Worm (Caenorhabditis elegans) whole organism, L2 larva: Measurements from ENCODE around the gene str-188.

ENCODE experiments used
- C34F6.9 ChIP-seq: fragments of 150-350 bp; optimal IDR thresholded peaks from 2 replicates; lab custom pipeline; 2014; ENCODE audit warnings: missing biosample characterization, missing genetic modification characterization
- F13H6.1 ChIP-seq: sonication (generic microtip); optimal IDR thresholded peaks from 2 replicates; lab custom pipeline; 2016; ENCODE audit warnings: missing genetic modification characterization, missing compliant biosample characterization
- R02D3.7 ChIP-seq: fragments of 150-350 bp; optimal IDR thresholded peaks from 2 replicates; lab custom pipeline; 2014; ENCODE audit warnings: missing biosample characterization, missing genetic modification characterization
- Y55F3AM.14 ChIP-seq: fragments of 200-800 bp; sonication (Bioruptor generic); optimal IDR thresholded peaks from 2 replicates; lab custom pipeline; 2018; ENCODE audit warnings: mild to moderate bottlenecking, missing genetic modification characterization, missing compliant biosample characterization
- alr-1 ChIP-seq: fragments of 150-350 bp; optimal IDR thresholded peaks from 2 replicates; lab custom pipeline; 2014; ENCODE audit warnings: missing biosample characterization, missing genetic modification characterization
- aly-2 ChIP-seq: fragments of 150-350 bp; optimal IDR thresholded peaks from 2 replicates; lab custom pipeline; 2014; ENCODE audit warnings: missing biosample characterization, missing genetic modification characterization
- ama-1 ChIP-seq: fragments of 150-350 bp; optimal IDR thresholded peaks from 2 replicates; lab custom pipeline; 2018; ENCODE audit warnings: inconsistent platforms
- blmp-1 ChIP-seq: sonication (generic microtip); optimal IDR thresholded peaks from 2 replicates; lab custom pipeline; 2017; ENCODE audit warnings: missing genetic modification characterization, mild to moderate bottlenecking, missing compliant biosample characterization, antibody characterized with exemption, moderate library complexity; ENCODE audit not compliant: insufficient read depth
- ceh-82 ChIP-seq: fragments of 150-350 bp; optimal IDR thresholded peaks from 2 replicates; lab custom pipeline; 2014; ENCODE audit warnings: missing biosample characterization, missing genetic modification characterization
- crh-2 ChIP-seq: sonication (generic microtip); optimal IDR thresholded peaks from 2 replicates; lab custom pipeline; 2017; ENCODE audit warnings: missing biosample characterization, missing genetic modification characterization
- egl-27 ChIP-seq: sonication (generic microtip); optimal IDR thresholded peaks from 3 replicates; lab custom pipeline; 2017; ENCODE audit warnings: missing biosample characterization, missing genetic modification reagents, missing genetic modification characterization
- elt-1 ChIP-seq: fragments of 150-350 bp; optimal IDR thresholded peaks from 2 replicates; lab custom pipeline; 2014; ENCODE audit warnings: missing biosample characterization, missing genetic modification characterization
- elt-3 ChIP-seq: sonication (generic microtip); optimal IDR thresholded peaks from 2 replicates; lab custom pipeline; 2017; ENCODE audit warnings: missing biosample characterization, missing genetic modification characterization
- fos-1 ChIP-seq: fragments of 150-350 bp; optimal IDR thresholded peaks from 2 replicates; lab custom pipeline; 2014; ENCODE audit warnings: missing biosample characterization, missing genetic modification characterization
- gmeb-1 ChIP-seq: fragments of 150-350 bp; optimal IDR thresholded peaks from 2 replicates; lab custom pipeline; 2014; ENCODE audit warnings: missing biosample characterization, missing genetic modification characterization
- lin-11 ChIP-seq: fragments of 150-350 bp; sonication (generic microtip); optimal IDR thresholded peaks from 2 replicates; lab custom pipeline; 2014; ENCODE audit warnings: missing biosample characterization, missing genetic modification characterization, inconsistent platforms, mixed read lengths
- lin-13 ChIP-seq: fragments of 150-350 bp; optimal IDR thresholded peaks from 2 replicates; lab custom pipeline; 2014; ENCODE audit warnings: missing biosample characterization, missing genetic modification reagents, missing genetic modification characterization
- lin-39 ChIP-seq: fragments of 150-350 bp; optimal IDR thresholded peaks from 2 replicates; lab custom pipeline; 2014; ENCODE audit warnings: missing biosample characterization, missing genetic modification reagents, missing genetic modification characterization
- lsy-2 ChIP-seq, 2 experiments: fragments of 150-350 bp in 1 of 2; sonication (generic microtip) in 1 of 2; optimal IDR thresholded peaks; 2 replicates each; lab custom pipeline; 2014 to 2017; ENCODE audit warnings: missing biosample characterization in 2 of 2, missing genetic modification characterization in 2 of 2
- mab-5 ChIP-seq: fragments of 150-350 bp; optimal IDR thresholded peaks from 2 replicates; lab custom pipeline; 2014; ENCODE audit warnings: missing biosample characterization, missing genetic modification characterization
- mbf-1 ChIP-seq: sonication (generic microtip); optimal IDR thresholded peaks from 2 replicates; lab custom pipeline; 2017; ENCODE audit warnings: missing biosample characterization, missing genetic modification characterization
- mdl-1 ChIP-seq, 2 experiments: fragments of 150-350 bp in 1 of 2; sonication (generic microtip) in 1 of 2; optimal IDR thresholded peaks; 2 replicates each; lab custom pipeline; 2017; ENCODE audit warnings: missing biosample characterization in 2 of 2, missing genetic modification characterization in 2 of 2
- nhr-11 ChIP-seq: fragments of 150-350 bp; optimal IDR thresholded peaks from 2 replicates; lab custom pipeline; 2014; ENCODE audit warnings: missing biosample characterization, missing genetic modification characterization
- nhr-12 ChIP-seq: fragments of 150-350 bp; optimal IDR thresholded peaks from 2 replicates; lab custom pipeline; 2014; ENCODE audit warnings: missing biosample characterization, missing genetic modification characterization
- nhr-129 ChIP-seq: fragments of 150-350 bp; optimal IDR thresholded peaks from 2 replicates; lab custom pipeline; 2014; ENCODE audit warnings: missing biosample characterization, missing genetic modification characterization
- nhr-21 ChIP-seq: fragments of 150-350 bp; optimal IDR thresholded peaks from 2 replicates; lab custom pipeline; 2014; ENCODE audit warnings: missing biosample characterization, missing genetic modification characterization
- nhr-23 ChIP-seq: fragments of 150-350 bp; optimal IDR thresholded peaks from 2 replicates; lab custom pipeline; 2014; ENCODE audit warnings: missing biosample characterization, missing genetic modification reagents, missing genetic modification characterization
- nhr-25 ChIP-seq: fragments of 150-350 bp; sonication (generic microtip); optimal IDR thresholded peaks from 3 replicates; lab custom pipeline; 2014; ENCODE audit warnings: missing biosample characterization, missing genetic modification characterization
- nhr-6 ChIP-seq: fragments of 150-350 bp; optimal IDR thresholded peaks from 2 replicates; lab custom pipeline; 2014; ENCODE audit warnings: missing biosample characterization, missing genetic modification characterization
- nhr-77 ChIP-seq: fragments of 150-350 bp; optimal IDR thresholded peaks from 2 replicates; lab custom pipeline; 2014; ENCODE audit warnings: missing biosample characterization, missing genetic modification characterization
- sem-4 ChIP-seq: fragments of 150-350 bp; optimal IDR thresholded peaks from 2 replicates; lab custom pipeline; 2014; ENCODE audit warnings: missing biosample characterization, missing genetic modification reagents, missing genetic modification characterization
- skn-1 ChIP-seq: sonication (generic microtip); optimal IDR thresholded peaks from 2 replicates; lab custom pipeline; 2017; ENCODE audit warnings: missing biosample characterization, missing genetic modification characterization
- sma-3 ChIP-seq: sonication (generic microtip); optimal IDR thresholded peaks from 2 replicates; lab custom pipeline; 2016; ENCODE audit warnings: missing genetic modification reagents, missing genetic modification characterization, missing compliant biosample characterization
- sma-9 ChIP-seq, 2 experiments: fragments of 150-350 bp in 1 of 2; sonication (generic microtip) in 1 of 2; optimal IDR thresholded peaks; 2 replicates each; lab custom pipeline; 2014 to 2016; ENCODE audit warnings: missing genetic modification characterization in 2 of 2, mild to moderate bottlenecking in 1 of 2, missing biosample characterization in 1 of 2, missing compliant biosample characterization in 1 of 2, missing genetic modification reagents in 1 of 2, moderate library complexity in 1 of 2
- unc-39 ChIP-seq: fragments of 150-350 bp; optimal IDR thresholded peaks from 2 replicates; lab custom pipeline; 2014; ENCODE audit warnings: missing biosample characterization, missing genetic modification characterization
- unc-55 ChIP-seq: fragments of 150-350 bp; sonication (generic microtip); optimal IDR thresholded peaks from 3 replicates; lab custom pipeline; 2014; ENCODE audit warnings: missing biosample characterization, missing genetic modification reagents, missing genetic modification characterization
- zag-1 ChIP-seq: fragments of 150-350 bp; optimal IDR thresholded peaks from 2 replicates; lab custom pipeline; 2014; ENCODE audit warnings: missing biosample characterization, missing genetic modification characterization
- ztf-1 ChIP-seq: fragments of 200-800 bp; sonication (Bioruptor generic); conservative IDR thresholded peaks from 2 replicates; pipeline ENCODE4 v1.3.6; 2022; ENCODE audit warnings: missing genetic modification characterization, missing compliant biosample characterization
- ztf-4 ChIP-seq: fragments of 150-350 bp; optimal IDR thresholded peaks from 2 replicates; lab custom pipeline; 2014; ENCODE audit warnings: missing biosample characterization, missing genetic modification characterization

str-188 gene

ce11 chrV:9685559-9685958 lies 30.9 kb upstream of the str-188 start, which contains the start of gene ZK287.4:
ZK287.4 (minus strand) TSS chrV:9685659.
- no peak for TF ChIP-seq unc-39 (tag; lab: Kevin White, UChicago)
- no peak for TF ChIP-seq Y55F3AM.14

DNA sequence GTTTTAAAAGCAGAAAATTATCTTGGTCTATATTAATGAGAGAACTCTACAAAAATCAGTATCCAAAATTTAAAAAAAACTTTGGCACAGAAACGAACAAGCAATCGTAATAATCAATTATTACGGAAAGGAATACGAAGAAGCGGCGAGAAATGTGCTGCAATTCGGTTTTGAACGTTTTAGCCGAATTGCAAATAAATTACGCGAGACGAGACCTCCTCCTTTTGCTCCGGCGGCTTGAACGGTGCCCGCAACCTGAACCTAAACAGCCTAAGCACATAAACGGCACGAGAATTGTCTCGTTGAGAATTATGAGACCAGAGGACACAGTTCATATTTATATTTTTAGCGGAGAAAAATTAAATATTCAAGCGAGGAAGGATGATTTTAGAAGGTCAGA lies 27.1 kb upstream of the str-188 start:
- TF ChIP-seq gmeb-1 (tag; lab: Kevin White, UChicago) (no peak), elt-3 (tag; lab: Kevin White, UChicago) (no peak), sma-3 (GFP tag; lab: Kevin White, UChicago) (no peak), ztf-1 (GFP tag; lab: Robert Waterston, UW) (no peak), nhr-21 (tag; lab: Kevin White, UChicago) (no peak), F13H6.1 (tag; lab: Kevin White, UChicago) (no peak), skn-1 (no peak), nhr-23 (tag; lab: Kevin White, UChicago) (no peak), ceh-82 (no peak), lsy-2 (tag; optimal IDR thresholded peaks at IDR 0.05; lab: Kevin White, UChicago) (no peak)

ce11 chrV:9690099-9690572 lies 26.4 kb upstream of the str-188 start, which contains the start of gene rbx-1:
rbx-1 (minus strand) TSS chrV:9690522.
- TF ChIP-seq C34F6.9 (tag; lab: Kevin White, UChicago) (no peak), nhr-12 (tag; lab: Kevin White, UChicago) (no peak), crh-2 (tag; lab: Kevin White, UChicago) (no peak), F13H6.1 (tag; lab: Kevin White, UChicago) (no peak), skn-1 (no peak), lsy-2 (tag; optimal IDR thresholded peaks at IDR 0.05; lab: Kevin White, UChicago) (no peak), lin-11 (tag; lab: Kevin White, UChicago) (no peak), mdl-1 (tag; optimal IDR thresholded peaks at IDR 0.05; lab: Kevin White, UChicago) (no peak), sma-9 (GFP tag; optimal IDR thresholded peaks at IDR 0.05; lab: Kevin White, UChicago) (no peak), sma-9 (tag; optimal IDR thresholded peaks at IDR 0.05; lab: Kevin White, UChicago) (no peak)

DNA sequence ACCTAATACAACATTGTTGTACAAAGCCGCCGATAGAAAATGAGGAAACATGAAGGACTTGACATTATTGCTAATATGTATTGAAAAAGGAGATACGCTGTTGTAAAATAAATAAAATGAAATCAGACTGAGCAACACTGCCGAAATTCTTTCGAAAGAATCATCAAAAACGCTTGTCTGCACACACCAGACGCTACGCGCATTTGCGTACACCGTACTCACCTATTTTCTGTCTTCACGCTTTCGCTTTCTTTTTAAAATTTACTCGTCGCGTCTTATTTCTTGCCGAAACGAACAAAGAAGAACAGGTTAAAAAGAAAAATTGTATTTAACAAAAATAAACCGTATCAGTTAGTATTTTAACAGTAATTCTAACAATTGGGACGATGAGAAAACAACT lies 25.8 kb upstream of the str-188 start:
- TF ChIP-seq fos-1, result peak; percentile 55
- TF ChIP-seq lin-13 (GFP tag; lab: Kevin White, UChicago), result no peak
- peak; percentile 64 to 92 for TF ChIP-seq lsy-2 (tag; optimal IDR thresholded peaks at IDR 0.05; lab: Kevin White, UChicago)
- TF ChIP-seq sem-4, result peak; percentile 56
- TF ChIP-seq nhr-21 (tag; lab: Kevin White, UChicago), result peak; percentile 24
- no peak for TF ChIP-seq elt-1 (tag; lab: Kevin White, UChicago)
- TF ChIP-seq ama-1 (lab: Kevin White, UChicago), result no peak
- TF ChIP-seq egl-27 (tag; lab: Kevin White, UChicago), result no peak
- peak; percentile 43 for TF ChIP-seq unc-55 (GFP tag; lab: Kevin White, UChicago)
- TF ChIP-seq mbf-1 (tag; lab: Kevin White, UChicago), result no peak
- peak; percentile 72 for TF ChIP-seq C34F6.9 (tag; lab: Kevin White, UChicago)
- TF ChIP-seq nhr-129 (tag; lab: Kevin White, UChicago), result peak; percentile 32
- TF ChIP-seq sma-9 (GFP tag; optimal IDR thresholded peaks at IDR 0.05; lab: Kevin White, UChicago), result peak; percentile 43
- TF ChIP-seq sma-9 (tag; optimal IDR thresholded peaks at IDR 0.05; lab: Kevin White, UChicago), result no peak
- peak; percentile 4 for TF ChIP-seq F13H6.1 (tag; lab: Kevin White, UChicago)
- peak; percentile 43 for TF ChIP-seq sma-3 (GFP tag; lab: Kevin White, UChicago)
- TF ChIP-seq gmeb-1 (tag; lab: Kevin White, UChicago), result peak; percentile 49
- no peak for TF ChIP-seq unc-39 (tag; lab: Kevin White, UChicago)
- peak; percentile 98 for TF ChIP-seq blmp-1
- TF ChIP-seq nhr-6 (tag; lab: Kevin White, UChicago), result peak; percentile 51
- TF ChIP-seq crh-2 (tag; lab: Kevin White, UChicago), result peak; percentile 58

DNA sequence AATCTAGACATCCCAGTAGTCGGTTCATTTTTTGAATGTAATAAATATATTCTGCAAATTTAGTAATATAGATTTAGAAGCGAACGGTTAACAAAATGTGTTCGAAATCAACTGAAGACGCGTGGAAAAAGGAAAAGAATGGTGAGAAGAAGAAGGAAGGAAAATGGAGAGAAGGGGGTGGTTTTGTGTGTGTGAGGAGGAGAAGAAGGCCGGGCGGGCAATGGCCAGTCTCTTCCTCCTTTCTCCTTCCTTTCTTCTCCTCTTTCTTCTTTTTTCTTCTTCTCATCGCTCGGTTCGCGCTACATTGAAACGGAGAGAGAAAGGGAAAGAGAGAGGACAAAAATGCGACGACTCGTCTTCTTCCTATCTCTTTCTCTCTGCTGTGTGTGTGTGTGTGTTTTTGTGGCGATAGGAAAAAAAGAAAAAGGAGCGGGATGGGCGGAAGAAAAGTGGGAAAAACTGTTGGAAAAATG lies 24.4 kb upstream of the str-188 start, which contains the start of gene ztf-9:
TSS of gene ztf-9 (minus strand) at position 51 of the 473 bp plus-strand sequence.
- no peak for TF ChIP-seq ztf-4 (tag; lab: Kevin White, UChicago)
- TF ChIP-seq nhr-77 (tag; lab: Kevin White, UChicago), result no peak
- peak; percentile 23 for TF ChIP-seq egl-27 (tag; lab: Kevin White, UChicago)
- TF ChIP-seq nhr-129 (tag; lab: Kevin White, UChicago), result peak; percentile 86
- no peak for TF ChIP-seq mbf-1 (tag; lab: Kevin White, UChicago)
- peak; percentile 67 for TF ChIP-seq unc-55 (GFP tag; lab: Kevin White, UChicago)
- TF ChIP-seq mab-5 (tag; lab: Kevin White, UChicago), result no peak
- TF ChIP-seq zag-1 (tag; lab: Kevin White, UChicago), result peak; percentile 67
- no peak for TF ChIP-seq aly-2 (tag; lab: Kevin White, UChicago)
- no peak for TF ChIP-seq nhr-12 (tag; lab: Kevin White, UChicago)
- no peak for TF ChIP-seq nhr-23 (tag; lab: Kevin White, UChicago)
- TF ChIP-seq nhr-11, result no peak
- TF ChIP-seq sma-3 (GFP tag; lab: Kevin White, UChicago), result no peak
- no peak for TF ChIP-seq sma-9 (GFP tag; optimal IDR thresholded peaks at IDR 0.05; lab: Kevin White, UChicago)
- no peak for TF ChIP-seq sma-9 (tag; optimal IDR thresholded peaks at IDR 0.05; lab: Kevin White, UChicago)
- no peak for TF ChIP-seq mdl-1 (tag; optimal IDR thresholded peaks at IDR 0.05; lab: Kevin White, UChicago)
- no peak for TF ChIP-seq nhr-25 (tag; lab: Kevin White, UChicago)
- TF ChIP-seq crh-2 (tag; lab: Kevin White, UChicago), result peak; percentile 57
- TF ChIP-seq ceh-82, result no peak
- no peak for TF ChIP-seq skn-1
- no peak for TF ChIP-seq ama-1 (lab: Kevin White, UChicago)
- no peak for TF ChIP-seq alr-1 (tag; lab: Kevin White, UChicago)
- TF ChIP-seq C34F6.9 (tag; lab: Kevin White, UChicago), result peak; percentile 74
- no peak for TF ChIP-seq R02D3.7 (tag; lab: Kevin White, UChicago)
- peak; percentile 79 for TF ChIP-seq fos-1
- TF ChIP-seq ztf-1 (GFP tag; lab: Robert Waterston, UW), result no peak
- TF ChIP-seq lin-11 (tag; lab: Kevin White, UChicago), result no peak
- TF ChIP-seq lin-39 (tag; lab: Kevin White, UChicago), result no peak
- no peak for TF ChIP-seq elt-1 (tag; lab: Kevin White, UChicago)
